Fruit fly (Drosophila melanogaster) whole organism, prepupa: ENCODE data around the gene twy.

Experiments used
- CG16779 ChIP-seq: fragments of 200-800 bp; sonication (Bioruptor generic); optimal IDR thresholded peaks from 3 replicates; lab custom pipeline; 2017; ENCODE audit warnings: missing biosample characterization, mild to moderate bottlenecking, missing genetic modification characterization
- CG3032 ChIP-seq: fragments of 200-800 bp; optimal IDR thresholded peaks from 2 replicates; lab custom pipeline; 2019; ENCODE audit warnings: missing biosample characterization, mild to moderate bottlenecking, missing genetic modification characterization, moderate library complexity
- CG32006 ChIP-seq: fragments of 200-800 bp; sonication (Bioruptor generic); optimal IDR thresholded peaks from 3 replicates; lab custom pipeline; 2017; ENCODE audit warnings: missing biosample characterization, mild to moderate bottlenecking, missing genetic modification characterization
- CG6276 ChIP-seq: fragments of 200-800 bp; sonication (Bioruptor generic); optimal IDR thresholded peaks from 2 replicates; lab custom pipeline; 2017; ENCODE audit warnings: missing biosample characterization, mild to moderate bottlenecking, missing genetic modification characterization
- Eip78C ChIP-seq: fragments of 200-800 bp; sonication (Bioruptor generic); peaks from one replicate; lab custom pipeline; 2016; ENCODE audit warnings: missing biosample characterization, missing genetic modification characterization
- Hr39 ChIP-seq: fragments of 200-800 bp; sonication (Bioruptor generic); optimal IDR thresholded peaks from 2 replicates; lab custom pipeline; 2016; ENCODE audit warnings: missing biosample characterization, missing genetic modification characterization
- Hr4 ChIP-seq: fragments of 200-800 bp; sonication (Bioruptor generic); optimal IDR thresholded peaks from 3 replicates; lab custom pipeline; 2016; ENCODE audit warnings: missing biosample characterization, missing genetic modification characterization
- Lpt ChIP-seq: fragments of 200-800 bp; sonication (Bioruptor generic); optimal IDR thresholded peaks from 3 replicates; lab custom pipeline; 2016; ENCODE audit warnings: missing biosample characterization, missing genetic modification characterization
- lz ChIP-seq: fragments of 200-800 bp; sonication (Bioruptor generic); optimal IDR thresholded peaks from 3 replicates; lab custom pipeline; 2016; ENCODE audit warnings: missing biosample characterization, missing genetic modification characterization
- pdm3 ChIP-seq: fragments of 200-800 bp; sonication (Bioruptor generic); optimal IDR thresholded peaks from 3 replicates; lab custom pipeline; 2016; ENCODE audit warnings: missing biosample characterization, missing genetic modification characterization
- ss ChIP-seq, 2 experiments: fragments of 200-800 bp; sonication (Bioruptor generic); optimal IDR thresholded peaks; 2 replicates in 1 of 2; 3 replicates in 1 of 2; lab custom pipeline; 2017 to 2018; ENCODE audit warnings: mild to moderate bottlenecking in 2 of 2, missing biosample characterization in 2 of 2, missing genetic modification characterization in 2 of 2, moderate library complexity in 1 of 2

dm6 chr3L:11836575-11837077, 43.5 kb upstream of the twy start, which contains the start of gene CG43064:
- TF ChIP-seq CG3032 (tag; lab: Kevin White, UChicago), result no peak
- no peak for TF ChIP-seq CG6276 (GFP tag; lab: Kevin White, UChicago)
- TF ChIP-seq Lpt (GFP tag; lab: Kevin White, UChicago), result no peak
- no peak for TF ChIP-seq Hr4 (GFP tag; lab: Kevin White, UChicago)
- TF ChIP-seq ss (GFP tag; optimal IDR thresholded peaks at IDR 0.05; lab: Kevin White, UChicago), result no peak
- no peak for TF ChIP-seq CG32006 (GFP tag; lab: Kevin White, UChicago)
- no peak for TF ChIP-seq Eip78C (GFP tag; lab: Kevin White, UChicago)
- no peak for TF ChIP-seq pdm3 (GFP tag; lab: Kevin White, UChicago)
- TF ChIP-seq Hr39 (GFP tag; lab: Kevin White, UChicago), result no peak
- no peak for TF ChIP-seq lz (GFP tag; lab: Kevin White, UChicago)
- no peak for TF ChIP-seq CG16779 (tag; lab: Kevin White, UChicago)
